Worm (Caenorhabditis elegans) whole organism, L4 larva: ENCODE data around the gene F58G1.8.

Source experiments
- F44E2.7 ChIP-seq: fragments of 200-800 bp; sonication (Bioruptor generic); IDR thresholded peaks from 2 replicates; pipeline ENCODE4 v2.1.2; 2022; ENCODE audit warnings: missing genetic modification characterization, missing compliant biosample characterization
- egl-27 ChIP-seq: sonication (generic microtip); optimal IDR thresholded peaks from 3 replicates; lab custom pipeline; 2017; ENCODE audit warnings: missing biosample characterization, missing genetic modification reagents, missing genetic modification characterization
- egl-43 ChIP-seq: fragments of 200-800 bp; sonication (Bioruptor generic); IDR thresholded peaks from 2 replicates; pipeline ENCODE4 v1.3.6; 2022; ENCODE audit warnings: missing genetic modification reagents, missing genetic modification characterization, missing compliant biosample characterization
- lin-39 ChIP-seq: fragments of 150-350 bp; optimal IDR thresholded peaks from 2 replicates; lab custom pipeline; 2014; ENCODE audit warnings: missing biosample characterization, missing genetic modification reagents, missing genetic modification characterization
- nhr-76 ChIP-seq: fragments of 150-350 bp; optimal IDR thresholded peaks from 2 replicates; lab custom pipeline; 2014; ENCODE audit warnings: missing biosample characterization, missing genetic modification characterization
- zfp-2 ChIP-seq: sonication (generic microtip); optimal IDR thresholded peaks from 2 replicates; lab custom pipeline; 2016; ENCODE audit warnings: mild to moderate bottlenecking, missing genetic modification characterization, missing compliant biosample characterization

ce11 chrII:12914514-12915075 lies 10.9 kb downstream of the F58G1.8 start, which contains the start of gene F35C5.12:
- TF ChIP-seq egl-27 (tag; lab: Kevin White, UChicago) (no peak), lin-39 (tag; lab: Kevin White, UChicago) (no peak), nhr-76 (no peak), egl-43 (no peak), F44E2.7 (no peak), zfp-2 (tag; lab: Kevin White, UChicago) (no peak)
